Worm (Caenorhabditis elegans): Measurements from ENCODE around the gene rps-1.

Gene rps-1

ce11 chrIII:4453768-4454167 is 21.9 kb upstream of the rps-1 start:
- TF ChIP-seq drap-1 (GFP tag; optimal IDR thresholded peaks at IDR 0.05) (no peak), ceh-43 (GFP tag; optimal IDR thresholded peaks at IDR 0.05) (no peak), elt-1 (tag; optimal IDR thresholded peaks at IDR 0.05; ENCODE audit: borderline replicate concordance, insufficient read depth) (peak; percentile 93), nhr-2 (tag; optimal IDR thresholded peaks at IDR 0.05) (peak; percentile 34), unc-62 (GFP tag; optimal IDR thresholded peaks at IDR 0.05) (peak; percentile 82)

ce11 chrIII:4454919-4455318 is 20.8 kb upstream of the rps-1 start:
- no peak for TF ChIP-seq unc-120 (tag; optimal IDR thresholded peaks at IDR 0.05; ENCODE audit: poor library complexity, severe bottlenecking)
- no peak for TF ChIP-seq elt-1 (tag; optimal IDR thresholded peaks at IDR 0.05; ENCODE audit: borderline replicate concordance, insufficient read depth)
- TF ChIP-seq ham-2 (GFP tag; optimal IDR thresholded peaks at IDR 0.05), result no peak
- TF ChIP-seq nhr-237 (tag; optimal IDR thresholded peaks at IDR 0.05), result no peak
- TF ChIP-seq nhr-2 (tag; optimal IDR thresholded peaks at IDR 0.05), result peak; percentile 17
- TF ChIP-seq cnd-1 (tag; optimal IDR thresholded peaks at IDR 0.05), result peak; percentile 7
- no peak for TF ChIP-seq blmp-1 (tag; optimal IDR thresholded peaks at IDR 0.05)
- TF ChIP-seq snpc-4 (tag; optimal IDR thresholded peaks at IDR 0.05), result no peak
- peak; percentile 4 for TF ChIP-seq zip-8 (tag; optimal IDR thresholded peaks at IDR 0.05)
- no peak for TF ChIP-seq M03D4.4 (tag; optimal IDR thresholded peaks at IDR 0.05)
- TF ChIP-seq ceh-43 (GFP tag; optimal IDR thresholded peaks at IDR 0.05), result peak; percentile 62
- no peak for TF ChIP-seq ceh-83 (GFP tag; optimal IDR thresholded peaks at IDR 0.05)
- no peak for TF ChIP-seq lsy-2 (tag; optimal IDR thresholded peaks at IDR 0.05)
- no peak for TF ChIP-seq unc-62 (GFP tag; optimal IDR thresholded peaks at IDR 0.05)
- TF ChIP-seq unc-39 (tag; optimal IDR thresholded peaks at IDR 0.05), result no peak
- TF ChIP-seq sem-2 (GFP tag; optimal IDR thresholded peaks at IDR 0.05), result no peak
- no peak for TF ChIP-seq hlh-1 (tag; optimal IDR thresholded peaks at IDR 0.05)
- peak; percentile 52 for TF ChIP-seq lin-32 (GFP tag; optimal IDR thresholded peaks at IDR 0.05)

- TF ChIP-seq ceh-43 (GFP tag; optimal IDR thresholded peaks at IDR 0.05) (peak; percentile 96), lin-13 (tag; optimal IDR thresholded peaks at IDR 0.05) (no peak), mab-5 (tag; optimal IDR thresholded peaks at IDR 0.05) (no peak), lsy-2 (tag; optimal IDR thresholded peaks at IDR 0.05) (peak; percentile 51), ztf-11 (tag; optimal IDR thresholded peaks at IDR 0.05) (no peak)
These were observed 19.1 kb upstream of the rps-1 start for ce11 chrIII:4456579-4456978.

- no peak for TF ChIP-seq mls-2 (tag; optimal IDR thresholded peaks at IDR 0.05)
- TF ChIP-seq bed-3 (GFP tag; optimal IDR thresholded peaks at IDR 0.05), result no peak
- no peak for TF ChIP-seq mab-5 (tag; optimal IDR thresholded peaks at IDR 0.05)
- no peak for TF ChIP-seq nhr-28 (tag; optimal IDR thresholded peaks at IDR 0.05)
- no peak for TF ChIP-seq unc-120 (tag; optimal IDR thresholded peaks at IDR 0.05; ENCODE audit: poor library complexity, severe bottlenecking)
- no peak for TF ChIP-seq M03D4.4 (tag; optimal IDR thresholded peaks at IDR 0.05)
- TF ChIP-seq pha-4 (tag; optimal IDR thresholded peaks at IDR 0.05), result no peak
- no peak for TF ChIP-seq elt-3 (tag; optimal IDR thresholded peaks at IDR 0.05)
- no peak for TF ChIP-seq cnd-1 (tag; optimal IDR thresholded peaks at IDR 0.05)
- TF ChIP-seq ceh-39 (tag; optimal IDR thresholded peaks at IDR 0.05), result no peak
- no peak for TF ChIP-seq nhr-12 (tag; optimal IDR thresholded peaks at IDR 0.05)
- no peak for TF ChIP-seq drap-1 (GFP tag; optimal IDR thresholded peaks at IDR 0.05)
- no peak for TF ChIP-seq nhr-237 (tag; optimal IDR thresholded peaks at IDR 0.05)
- no peak for TF ChIP-seq unc-39 (tag; optimal IDR thresholded peaks at IDR 0.05)
- no peak for TF ChIP-seq ceh-83 (GFP tag; optimal IDR thresholded peaks at IDR 0.05)
- no peak for TF ChIP-seq flh-1 (GFP tag; optimal IDR thresholded peaks at IDR 0.05)
- TF ChIP-seq unc-62 (GFP tag; optimal IDR thresholded peaks at IDR 0.05), result no peak
- no peak for TF ChIP-seq nhr-2 (tag; optimal IDR thresholded peaks at IDR 0.05)
- no peak for TF ChIP-seq ceh-43 (GFP tag; optimal IDR thresholded peaks at IDR 0.05)
These were observed 15.5 kb upstream of the rps-1 start for ce11 chrIII:4460242-4460641.

ce11 chrIII:4461337-4461736 is 14.4 kb upstream of the rps-1 start:
- TF ChIP-seq ham-2 (GFP tag; optimal IDR thresholded peaks at IDR 0.05) (no peak), nhr-2 (tag; optimal IDR thresholded peaks at IDR 0.05) (peak; percentile 93), lin-32 (GFP tag; optimal IDR thresholded peaks at IDR 0.05) (peak; percentile 91), mls-2 (tag; optimal IDR thresholded peaks at IDR 0.05) (peak; percentile 32), ceh-43 (GFP tag; optimal IDR thresholded peaks at IDR 0.05) (peak; percentile 87)

ce11 chrIII:4467277-4467676 is 8.4 kb upstream of the rps-1 start, which contains the start of gene ndg-4:
Gene ndg-4 (minus strand): TSS chrIII:4467377.
- no peak for TF ChIP-seq M03D4.4 (tag; optimal IDR thresholded peaks at IDR 0.05)
- TF ChIP-seq sem-2 (GFP tag; optimal IDR thresholded peaks at IDR 0.05), result no peak
- TF ChIP-seq elt-3 (tag; optimal IDR thresholded peaks at IDR 0.05), result no peak
- TF ChIP-seq ces-1 (GFP tag; optimal IDR thresholded peaks at IDR 0.05), result no peak
- no peak for TF ChIP-seq tbx-8 (GFP tag; optimal IDR thresholded peaks at IDR 0.05)
- TF ChIP-seq ham-2 (GFP tag; optimal IDR thresholded peaks at IDR 0.05), result no peak
- no peak for TF ChIP-seq ceh-39 (tag; optimal IDR thresholded peaks at IDR 0.05)
- no peak for TF ChIP-seq snpc-4 (tag; optimal IDR thresholded peaks at IDR 0.05)
- no peak for TF ChIP-seq pha-4 (tag; optimal IDR thresholded peaks at IDR 0.05)
- no peak for TF ChIP-seq nhr-2 (tag; optimal IDR thresholded peaks at IDR 0.05)
- TF ChIP-seq unc-120 (tag; optimal IDR thresholded peaks at IDR 0.05; ENCODE audit: poor library complexity, severe bottlenecking), result no peak
- no peak for TF ChIP-seq nhr-237 (tag; optimal IDR thresholded peaks at IDR 0.05)
- TF ChIP-seq lin-13 (tag; optimal IDR thresholded peaks at IDR 0.05), result no peak
- TF ChIP-seq unc-62 (GFP tag; optimal IDR thresholded peaks at IDR 0.05), result no peak
- no peak for TF ChIP-seq nhr-76 (tag; optimal IDR thresholded peaks at IDR 0.05)
- TF ChIP-seq lsy-2 (tag; optimal IDR thresholded peaks at IDR 0.05), result no peak
- TF ChIP-seq ztf-11 (tag; optimal IDR thresholded peaks at IDR 0.05), result no peak
- TF ChIP-seq blmp-1 (tag; optimal IDR thresholded peaks at IDR 0.05), result no peak
